Fruit fly (Drosophila melanogaster): ENCODE measurements around the gene x16.

Gene x16

DNA sequence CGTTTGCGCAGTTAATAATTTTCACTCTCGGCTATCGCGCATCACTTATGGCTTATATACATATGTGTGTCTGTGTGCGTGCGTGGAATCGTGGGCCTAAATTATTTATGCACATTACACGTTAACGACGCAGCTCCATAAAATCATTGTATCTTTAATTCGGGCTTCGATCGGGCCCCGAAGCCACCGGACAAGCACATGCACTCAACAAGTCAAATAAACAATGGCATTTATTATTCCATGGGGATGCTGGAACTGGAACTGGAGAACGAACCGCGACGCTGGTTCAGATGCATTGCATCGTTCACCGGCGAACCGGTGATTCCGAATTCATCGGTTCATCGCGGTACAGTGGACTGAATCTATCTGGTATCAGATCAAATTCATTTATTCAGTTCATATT, 28.5 kb upstream of the x16 start, which contains the start of gene ihog (continued):
- peak; percentile 32 for TF ChIP-seq trem (tag; optimal IDR thresholded peaks at IDR 0.05)
- no peak for TF ChIP-seq CG8290 (GFP tag; optimal IDR thresholded peaks at IDR 0.05)
- no peak for TF ChIP-seq CG8290 (tag; optimal IDR thresholded peaks at IDR 0.05)
- peak; percentile 0 for TF ChIP-seq PHDP (tag; optimal IDR thresholded peaks at IDR 0.05)
- TF ChIP-seq CG34224 (GFP tag; IDR thresholded peaks at IDR 0.05; ENCODE audit: partially characterized antibody) = peak; percentile 52; the same call in 2 of the 3 replicates
- TF ChIP-seq CG17385 (GFP tag; optimal IDR thresholded peaks at IDR 0.05) = peak; percentile 6
- TF ChIP-seq ewg (GFP tag; optimal IDR thresholded peaks at IDR 0.05) = peak; percentile 53
- TF ChIP-seq Opbp (GFP tag; IDR thresholded peaks at IDR 0.05; ENCODE audit: partially characterized antibody) = peak; percentile 67
- peak; percentile 15 for TF ChIP-seq gcm (GFP tag; optimal IDR thresholded peaks at IDR 0.05)
- TF ChIP-seq CG6254 (GFP tag; optimal IDR thresholded peaks at IDR 0.05) = peak; percentile 4
- peak; percentile 41; the same call in 1 of the 2 replicates for TF ChIP-seq CG31441 (GFP tag; IDR thresholded peaks at IDR 0.05)
- peak; percentile 70 for TF ChIP-seq sens (GFP tag)
- peak; percentile 61 for TF ChIP-seq CG8924 (tag; optimal IDR thresholded peaks at IDR 0.05)
- TF ChIP-seq HLHmδ (GFP tag; optimal IDR thresholded peaks at IDR 0.05) = no peak
- TF ChIP-seq CG12299 (tag; optimal IDR thresholded peaks at IDR 0.05) = no peak
- peak; percentile 31 for TF ChIP-seq CG12659 (GFP tag; optimal IDR thresholded peaks at IDR 0.05)
- peak; percentile 39; the same call in 1 of the 2 replicates for TF ChIP-seq tna (GFP tag; IDR thresholded peaks at IDR 0.05; ENCODE audit: partially characterized antibody)
- peak; percentile 52 for TF ChIP-seq vvl (GFP tag; IDR thresholded peaks at IDR 0.05)
- peak; percentile 55; the same call in 2 of the 3 replicates for TF ChIP-seq Doc3 (GFP tag; IDR thresholded peaks at IDR 0.05; ENCODE audit: partially characterized antibody)
- peak; percentile 87 for TF ChIP-seq CG4707 (GFP tag; optimal IDR thresholded peaks at IDR 0.05)
- no peak for TF ChIP-seq Blimp-1 (GFP tag; optimal IDR thresholded peaks at IDR 0.05)
- TF ChIP-seq CG33213 (GFP tag; optimal IDR thresholded peaks at IDR 0.05) = no peak
- TF ChIP-seq usp (GFP tag; optimal IDR thresholded peaks at IDR 0.05) = no peak
- peak; percentile 47 for TF ChIP-seq CG1603 (tag; optimal IDR thresholded peaks at IDR 0.05)
- peak; percentile 63; the same call in 2 of the 3 replicates for TF ChIP-seq CG6791 (GFP tag; IDR thresholded peaks at IDR 0.05; ENCODE audit: partially characterized antibody)
- TF ChIP-seq Dad (GFP tag; optimal IDR thresholded peaks at IDR 0.05) = no peak
- peak; percentile 28 for TF ChIP-seq CG10267 (tag; optimal IDR thresholded peaks at IDR 0.05)
- TF ChIP-seq Dll (GFP tag; IDR thresholded peaks at IDR 0.05; ENCODE audit: partially characterized antibody) = peak; percentile 54; the same call in 3 of the 4 replicates
- TF ChIP-seq CG12104 (GFP tag; optimal IDR thresholded peaks at IDR 0.05) = no peak
- 0 out of 3 replicates have a peak, but pooled peaks have one; percentile 27 for TF ChIP-seq CG17361 (GFP tag; IDR thresholded peaks at IDR 0.05)
- TF ChIP-seq B-H2 (GFP tag; optimal IDR thresholded peaks at IDR 0.05) = peak; percentile 22
- peak; percentile 78 for TF ChIP-seq MESR4 (GFP tag; optimal IDR thresholded peaks at IDR 0.05)
- TF ChIP-seq cg (GFP tag; optimal IDR thresholded peaks at IDR 0.05) = peak; percentile 79
- peak; percentile 1 for TF ChIP-seq kah (GFP tag; optimal IDR thresholded peaks at IDR 0.05)
- TF ChIP-seq CG2116 (GFP tag; optimal IDR thresholded peaks at IDR 0.05) = peak; percentile 2
- TF ChIP-seq pnt (GFP tag; optimal IDR thresholded peaks at IDR 0.05) = no peak
- no peak for TF ChIP-seq CG43689 (GFP tag; IDR thresholded peaks at IDR 0.05)
- TF ChIP-seq CG2678 (tag; optimal IDR thresholded peaks at IDR 0.05) = no peak
- peak; percentile 34 for TF ChIP-seq Fer1 (GFP tag; optimal IDR thresholded peaks at IDR 0.05)
- TF ChIP-seq Scr (GFP tag; IDR thresholded peaks at IDR 0.05; ENCODE audit: partially characterized antibody) = peak; percentile 47; the same call in 1 of the 2 replicates
- TF ChIP-seq grn (GFP tag; optimal IDR thresholded peaks at IDR 0.05) = no peak
- no peak for TF ChIP-seq CG12219 (GFP tag; optimal IDR thresholded peaks at IDR 0.05)
- TF ChIP-seq amos (GFP tag; IDR thresholded peaks at IDR 0.05; ENCODE audit: partially characterized antibody) = peak; percentile 72
- peak; percentile 4 for TF ChIP-seq CG34376 (GFP tag; optimal IDR thresholded peaks at IDR 0.05)
- peak; percentile 17 for TF ChIP-seq CG4282 (GFP tag; optimal IDR thresholded peaks at IDR 0.05)
- no peak for TF ChIP-seq CG10321 (GFP tag; IDR thresholded peaks at IDR 0.05)
- peak; percentile 24; the same call in 1 of the 3 replicates for TF ChIP-seq CG16813 (GFP tag; IDR thresholded peaks at IDR 0.05; ENCODE audit: partially characterized antibody)
- TF ChIP-seq D (optimal IDR thresholded peaks at IDR 0.05) = peak; percentile 40
- no peak for TF ChIP-seq D (GFP tag; optimal IDR thresholded peaks at IDR 0.05)

Data from whole organism, embryonic.